Worm (Caenorhabditis elegans) whole organism, young adult: ENCODE data around the gene sri-27.
A peak's percentile ranks its signal among the peaks of the same experiment; 100 is the strongest.

ENCODE experiments used
- B0019.2 ChIP-seq: fragments of 200-800 bp; sonication (Bioruptor generic); conservative IDR thresholded peaks from 2 replicates; pipeline ENCODE4 v1.3.6; 2022; ENCODE audit warnings: missing genetic modification reagents, missing genetic modification characterization, missing compliant biosample characterization
- aptf-2 ChIP-seq: fragments of 200-800 bp; sonication (Bioruptor generic); conservative IDR thresholded peaks from 2 replicates; pipeline ENCODE4 v1.3.6; 2022; ENCODE audit warnings: missing genetic modification reagents, missing genetic modification characterization, missing compliant biosample characterization
- chd-7 ChIP-seq: sonication (generic microtip); optimal IDR thresholded peaks from 2 replicates; lab custom pipeline; 2016; ENCODE audit warnings: mild to moderate bottlenecking, missing genetic modification characterization, moderate library complexity, missing compliant biosample characterization
- efl-1 ChIP-seq: fragments of 150-350 bp; optimal IDR thresholded peaks from 2 replicates; lab custom pipeline; 2014; ENCODE audit warnings: missing biosample characterization, missing genetic modification reagents, missing genetic modification characterization
- him-1 ChIP-seq: sonication (generic microtip); optimal IDR thresholded peaks from 2 replicates; lab custom pipeline; 2016; ENCODE audit warnings: missing genotype, missing genetic modification reagents, missing genetic modification characterization, missing compliant biosample characterization
- unc-62 ChIP-seq: fragments of 150-350 bp; optimal IDR thresholded peaks from 2 replicates; lab custom pipeline; 2014; ENCODE audit warnings: missing biosample characterization, missing genetic modification reagents, missing genetic modification characterization
- zfh-2 ChIP-seq: fragments of 200-800 bp; sonication (Bioruptor generic); conservative IDR thresholded peaks from 2 replicates; pipeline ENCODE4 v1.3.6; 2022; ENCODE audit warnings: missing genetic modification reagents, missing genetic modification characterization, missing compliant biosample characterization
- ztf-25 ChIP-seq: fragments of 200-800 bp; sonication (Bioruptor generic); IDR thresholded peaks from 2 replicates; pipeline ENCODE4 v1.3.6; 2022; ENCODE audit warnings: missing genetic modification reagents, missing genetic modification characterization, missing compliant biosample characterization
- ztf-28 ChIP-seq: fragments of 200-800 bp; sonication (Bioruptor generic); IDR thresholded peaks from 2 replicates; pipeline ENCODE4 v1.3.6; 2022; ENCODE audit warnings: missing genetic modification reagents, missing genetic modification characterization, missing compliant biosample characterization

- TF ChIP-seq him-1 (tag; lab: Kevin White, UChicago) (no peak), aptf-2 (no peak), ztf-28 (GFP tag; lab: Robert Waterston, UW) (no peak), B0019.2 (GFP tag; lab: Robert Waterston, UW) (no peak), chd-7 (tag; lab: Kevin White, UChicago) (no peak), efl-1 (GFP tag; lab: Kevin White, UChicago) (no peak), ztf-25 (GFP tag; lab: Robert Waterston, UW) (no peak), unc-62 (GFP tag; lab: Kevin White, UChicago) (no peak), zfh-2 (GFP tag; lab: Robert Waterston, UW) (peak; percentile 79)
These were observed 27.1 kb upstream of the sri-27 start for ce11 chrV:1698400-1698799.
